Fruit fly (Drosophila melanogaster): ENCODE results near the gene Spase25.

DNA sequence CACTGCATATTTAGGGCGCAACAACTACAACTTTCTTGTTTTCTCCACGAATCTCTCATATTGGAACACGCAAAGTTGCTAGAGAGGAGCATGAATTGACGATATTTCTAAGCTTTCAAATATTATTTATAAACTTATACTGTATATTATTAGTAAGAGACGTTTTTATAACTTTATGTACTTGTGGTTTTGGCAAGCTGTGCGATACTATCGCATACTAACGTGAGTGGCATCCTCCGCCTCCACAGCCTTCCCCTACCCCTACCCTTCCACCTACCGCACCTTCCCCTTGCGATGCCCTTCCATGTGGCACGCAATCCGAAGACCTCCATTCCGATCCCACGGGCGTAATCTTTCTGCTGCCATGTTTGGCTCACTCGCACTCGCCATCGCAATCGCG is 16.7 kb upstream of the Spase25 start:
- TF ChIP-seq CTCF (optimal IDR thresholded peaks at IDR 0.05) (no peak), CG8478 (optimal IDR thresholded peaks at IDR 0.05) (no peak)
